Fruit fly (Drosophila melanogaster) whole organism, adult: ENCODE results near the gene CG9377.

Experiments used
- CG1620 ChIP-seq: fragments of 200-800 bp; sonication (Bioruptor generic); optimal IDR thresholded peaks from 2 replicates; lab custom pipeline; 2016; ENCODE audit warnings: missing biosample characterization, missing genetic modification characterization
- CG7101 ChIP-seq: fragments of 200-800 bp; sonication (Bioruptor generic); optimal IDR thresholded peaks from 2 replicates; lab custom pipeline; 2018; ENCODE audit warnings: missing biosample characterization, mild to moderate bottlenecking, missing genetic modification characterization, moderate library complexity
- Hr96 ChIP-seq: fragments of 200-800 bp; sonication (Bioruptor generic); optimal IDR thresholded peaks from 2 replicates; lab custom pipeline; 2016; ENCODE audit warnings: missing biosample characterization, missing genetic modification characterization
- Mnt ChIP-seq: fragments of 200-800 bp; sonication (Bioruptor generic); optimal IDR thresholded peaks from 2 replicates; lab custom pipeline; 2016; ENCODE audit warnings: missing biosample characterization, mild to moderate bottlenecking, missing genetic modification characterization
- cic ChIP-seq: fragments of 200-800 bp; sonication (Bioruptor generic); optimal IDR thresholded peaks from 2 replicates; lab custom pipeline; 2017; ENCODE audit warnings: missing biosample characterization, mild to moderate bottlenecking, missing genetic modification characterization, moderate library complexity

DNA sequence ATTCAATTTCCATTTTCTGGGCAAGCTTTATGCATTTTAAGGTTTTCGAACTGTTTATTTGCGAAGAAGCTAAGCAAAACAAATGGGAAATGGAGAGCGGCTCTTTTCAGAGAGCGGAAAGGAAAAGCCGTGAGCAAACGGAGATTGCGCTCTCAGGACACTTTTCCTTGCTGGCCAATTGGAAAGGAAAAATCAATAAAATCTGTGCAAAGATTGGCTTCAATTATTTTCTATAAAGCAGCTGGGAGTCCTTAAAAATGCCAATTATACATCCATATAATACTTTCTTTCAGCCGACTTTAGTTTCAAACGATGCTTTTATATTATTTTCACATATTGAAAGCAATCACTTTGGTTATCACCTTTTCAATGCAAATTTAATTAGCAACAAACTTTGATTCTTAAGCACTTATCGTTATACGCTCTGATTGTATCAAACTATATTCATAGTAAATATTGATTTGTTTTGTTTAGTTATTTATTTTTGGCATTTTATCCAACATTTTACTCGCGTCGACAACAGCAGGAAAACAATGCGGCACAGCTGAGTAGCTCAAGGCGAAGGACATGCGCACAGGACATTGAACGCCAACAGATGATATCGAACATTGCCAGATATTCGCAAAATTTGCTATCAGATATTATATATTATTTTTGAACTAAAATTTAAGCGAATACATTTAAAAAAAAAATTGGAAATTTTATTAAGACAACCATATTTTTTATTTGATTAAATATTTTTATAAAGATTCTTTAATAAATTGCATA is 6.6 kb downstream of the CG9377 start, which contains the start of gene CG9395:
- TF ChIP-seq CG1620, result no peak
- no peak for TF ChIP-seq cic (GFP tag; lab: Kevin White, UChicago)
- TF ChIP-seq CG7101 (tag; lab: Kevin White, UChicago), result no peak
- TF ChIP-seq Mnt (GFP tag; lab: Kevin White, UChicago), result no peak
- TF ChIP-seq Hr96 (GFP tag; lab: Kevin White, UChicago), result no peak
